Fruit fly (Drosophila melanogaster) whole organism, wandering third instar larva: ENCODE data around the gene CG3618.

Experiments
- Abd-B ChIP-seq: fragments of >200 bp; optimal IDR thresholded peaks from 2 replicates; lab custom pipeline; 2017; ENCODE audit warnings: missing biosample characterization, missing genetic modification characterization
- CG32264 ChIP-seq: fragments of 200-800 bp; sonication (Bioruptor generic); optimal IDR thresholded peaks from 2 replicates; lab custom pipeline; 2016; ENCODE audit warnings: missing biosample characterization, missing genetic modification characterization
- CG9705 ChIP-seq: fragments of 200-800 bp; sonication (Bioruptor generic); optimal IDR thresholded peaks from 2 replicates; lab custom pipeline; 2018; ENCODE audit warnings: missing biosample characterization, mild to moderate bottlenecking, missing genetic modification characterization
- CrebA ChIP-seq: fragments of 200-800 bp; sonication (Bioruptor generic); optimal IDR thresholded peaks from 2 replicates; lab custom pipeline; 2016; ENCODE audit warnings: missing biosample characterization, mild to moderate bottlenecking, missing genetic modification characterization, borderline replicate concordance
- Dfd ChIP-seq: fragments of >200 bp; optimal IDR thresholded peaks from 2 replicates; lab custom pipeline; 2017; ENCODE audit warnings: missing biosample characterization, missing genetic modification characterization
- Dif ChIP-seq: fragments of 200-275, 200-300 bp; sonication (Bioruptor generic); optimal IDR thresholded peaks from 2 replicates; lab custom pipeline; 2018; ENCODE audit warnings: missing biosample characterization, missing genetic modification characterization; ENCODE audit not compliant: partially characterized antibody
- GATAd ChIP-seq: sonication (Bioruptor generic); optimal IDR thresholded peaks from 2 replicates; lab custom pipeline; 2016; ENCODE audit warnings: missing biosample characterization, missing genetic modification characterization
- HLH106 ChIP-seq: fragments of 200-800 bp; optimal IDR thresholded peaks from 3 replicates; lab custom pipeline; 2019; ENCODE audit warnings: missing biosample characterization, mild to moderate bottlenecking, missing genetic modification characterization, moderate library complexity
- Hnf4 ChIP-seq: fragments of 200-800 bp; sonication (Bioruptor generic); optimal IDR thresholded peaks from 2 replicates; lab custom pipeline; 2016; ENCODE audit warnings: missing biosample characterization, mild to moderate bottlenecking, missing genetic modification characterization
- Hr78 ChIP-seq: fragments of >200 bp; optimal IDR thresholded peaks from 2 replicates; lab custom pipeline; 2017; ENCODE audit warnings: missing biosample characterization, missing genetic modification characterization
- Hr83 ChIP-seq: fragments of 200-300 bp; sonication (Bioruptor generic); optimal IDR thresholded peaks from 2 replicates; lab custom pipeline; 2016; ENCODE audit warnings: missing biosample characterization, mild to moderate bottlenecking, missing genetic modification characterization, moderate library complexity; ENCODE audit not compliant: poor library complexity, severe bottlenecking
- Jra ChIP-seq: sonication (Bioruptor generic); optimal IDR thresholded peaks from 2 replicates; lab custom pipeline; 2016; ENCODE audit warnings: missing biosample characterization, missing genetic modification characterization
- Mio ChIP-seq: sonication (Bioruptor generic); optimal IDR thresholded peaks from 2 replicates; lab custom pipeline; 2016; ENCODE audit warnings: missing biosample characterization, missing genetic modification characterization
- Myc ChIP-seq: fragments of >200 bp; optimal IDR thresholded peaks from 2 replicates; lab custom pipeline; 2017
- N ChIP-seq: fragments of >200 bp; optimal IDR thresholded peaks from 2 replicates; lab custom pipeline; 2018; ENCODE audit warnings: missing biosample characterization, missing external identifiers, missing genetic modification characterization
- OdsH ChIP-seq: fragments of 200-800 bp; sonication (Bioruptor generic); optimal IDR thresholded peaks from 2 replicates; lab custom pipeline; 2016; ENCODE audit warnings: missing biosample characterization, mild to moderate bottlenecking, missing genetic modification characterization
- Rel ChIP-seq, 2 experiments: fragments of 200-800 bp; sonication (Bioruptor generic) in 1 of 2; optimal IDR thresholded peaks; 2 replicates in 1 of 2; 3 replicates in 1 of 2; lab custom pipeline; 2016 to 2019; ENCODE audit warnings: mild to moderate bottlenecking in 2 of 2, missing biosample characterization in 2 of 2, missing genetic modification characterization in 2 of 2, moderate library complexity in 1 of 2
- Sp1 ChIP-seq: fragments of 200-800 bp; sonication (Bioruptor generic); optimal IDR thresholded peaks from 3 replicates; lab custom pipeline; 2019; ENCODE audit warnings: missing biosample characterization, mild to moderate bottlenecking, missing genetic modification characterization, moderate library complexity
- Vsx2 ChIP-seq: fragments of 200-300, 225-300 bp; sonication (Bioruptor generic); optimal IDR thresholded peaks from 2 replicates; lab custom pipeline; 2018; ENCODE audit warnings: missing biosample characterization, missing genetic modification characterization; ENCODE audit not compliant: partially characterized antibody
- br ChIP-seq: fragments of 200-800 bp; sonication (Bioruptor generic); optimal IDR thresholded peaks from 2 replicates; lab custom pipeline; 2016; ENCODE audit warnings: missing biosample characterization, missing genetic modification characterization
- brk ChIP-seq: fragments of 200-800 bp; sonication (Bioruptor generic); optimal IDR thresholded peaks from 2 replicates; lab custom pipeline; 2016; ENCODE audit warnings: missing biosample characterization, mild to moderate bottlenecking, missing genetic modification characterization
- dl ChIP-seq, 2 experiments: fragments of 175-275, 200-275 bp in 1 of 2; fragments of 200-275 bp in 1 of 2; sonication (Bioruptor generic); optimal IDR thresholded peaks; lab custom pipeline; 2018; ENCODE audit warnings: mild to moderate bottlenecking in 2 of 2, missing biosample characterization in 2 of 2, missing genetic modification characterization in 2 of 2, moderate library complexity in 2 of 2; ENCODE audit not compliant: partially characterized antibody in 2 of 2, insufficient read depth in 1 of 2
- dmrt93B ChIP-seq: fragments of 200-800 bp; sonication (Bioruptor generic); optimal IDR thresholded peaks from 2 replicates; lab custom pipeline; 2018; ENCODE audit warnings: missing biosample characterization, mild to moderate bottlenecking, missing genetic modification characterization
- dsf ChIP-seq: sonication (Bioruptor generic); optimal IDR thresholded peaks from 2 replicates; lab custom pipeline; 2016; ENCODE audit warnings: missing biosample characterization, missing genetic modification characterization, borderline replicate concordance
- ey ChIP-seq: fragments of 200-800 bp; sonication (Bioruptor generic); optimal IDR thresholded peaks from 2 replicates; lab custom pipeline; 2016; ENCODE audit warnings: missing biosample characterization, missing genetic modification characterization
- foxo ChIP-seq, 2 experiments: fragments of 200-800 bp; sonication (Bioruptor generic); optimal IDR thresholded peaks; 2 replicates in 1 of 2; 3 replicates in 1 of 2; lab custom pipeline; 2016 to 2017; ENCODE audit warnings: missing biosample characterization in 2 of 2, missing genetic modification characterization in 2 of 2
- h ChIP-seq: fragments of 200-800 bp; sonication (Bioruptor generic); optimal IDR thresholded peaks from 3 replicates; lab custom pipeline; 2016; ENCODE audit warnings: missing biosample characterization, mild to moderate bottlenecking, missing genetic modification characterization
- jim ChIP-seq: fragments of 175-275, 200-325 bp; sonication (Bioruptor generic); optimal IDR thresholded peaks from 2 replicates; lab custom pipeline; 2016; ENCODE audit warnings: missing biosample characterization, mild to moderate bottlenecking, missing genetic modification characterization
- lola ChIP-seq: fragments of >200 bp; optimal IDR thresholded peaks from 2 replicates; lab custom pipeline; 2017; ENCODE audit warnings: missing biosample characterization, missing genetic modification characterization
- pan ChIP-seq: fragments of >200 bp; optimal IDR thresholded peaks from 2 replicates; lab custom pipeline; 2017
- psq ChIP-seq: fragments of 200-800 bp; sonication (Bioruptor generic); optimal IDR thresholded peaks from 3 replicates; lab custom pipeline; 2017; ENCODE audit warnings: missing biosample characterization, mild to moderate bottlenecking, missing genetic modification characterization, moderate library complexity
- rgr ChIP-seq: fragments of 200-800 bp; sonication (Bioruptor generic); optimal IDR thresholded peaks from 3 replicates; lab custom pipeline; 2016; ENCODE audit warnings: missing biosample characterization, mild to moderate bottlenecking, missing genetic modification characterization
- sage ChIP-seq: fragments of 200-800 bp; sonication (Bioruptor generic); optimal IDR thresholded peaks from 2 replicates; lab custom pipeline; 2016; ENCODE audit warnings: missing biosample characterization, mild to moderate bottlenecking, missing genetic modification characterization
- sv ChIP-seq: fragments of 200-800 bp; sonication (Bioruptor generic); optimal IDR thresholded peaks from 3 replicates; lab custom pipeline; 2016; ENCODE audit warnings: missing biosample characterization, missing genetic modification characterization
- tai ChIP-seq: sonication (Bioruptor generic); optimal IDR thresholded peaks from 2 replicates; lab custom pipeline; 2016; ENCODE audit warnings: missing biosample characterization, missing genetic modification characterization
- usp ChIP-seq: fragments of >200 bp; optimal IDR thresholded peaks from 2 replicates; lab custom pipeline; 2017; ENCODE audit warnings: missing biosample characterization, missing genetic modification characterization
- woc ChIP-seq: sonication (Bioruptor generic); optimal IDR thresholded peaks from 2 replicates; lab custom pipeline; 2016; ENCODE audit warnings: missing biosample characterization, mild to moderate bottlenecking, missing genetic modification characterization

The CG3618 gene

dm6 chr3L:20815666-20816375, at the start of gene CG3618, which contains the start of gene Pka-R1:
Gene CG3618 (minus strand): TSS chr3L:20816075.
Gene Pka-R1 (plus strand): TSS chr3L:20816118.
- TF ChIP-seq psq (GFP tag; lab: Kevin White, UChicago), result peak; percentile 29
- TF ChIP-seq ey (GFP tag; lab: Kevin White, UChicago), result no peak
- peak; percentile 14 for TF ChIP-seq Hr83 (GFP tag; lab: Kevin White, UChicago)
- TF ChIP-seq rgr (GFP tag; lab: Kevin White, UChicago), result peak; percentile 51

- TF ChIP-seq rgr (GFP tag; lab: Kevin White, UChicago) (no peak), brk (GFP tag; lab: Kevin White, UChicago) (no peak), Vsx2 (GFP tag; lab: Kevin White, UChicago) (no peak), pan (lab: Kevin White, UChicago) (no peak), ey (GFP tag; lab: Kevin White, UChicago) (no peak), N (no peak), Myc (lab: Kevin White, UChicago) (no peak), GATAd (no peak), Hr78 (GFP tag; lab: Kevin White, UChicago) (no peak), HLH106 (tag; lab: Kevin White, UChicago) (no peak), Mio (GFP tag; lab: Kevin White, UChicago) (no peak), Dif (GFP tag; lab: Kevin White, UChicago) (no peak), Dfd (GFP tag; lab: Kevin White, UChicago) (no peak), foxo (GFP tag; optimal IDR thresholded peaks at IDR 0.05; lab: Kevin White, UChicago) (no peak), sv (GFP tag; lab: Kevin White, UChicago) (no peak), lola (GFP tag; lab: Kevin White, UChicago) (no peak)
Measured at dm6 chr3L:20857609-20858008, 41.7 kb upstream of the CG3618 start.

dm6 chr3L:20848572-20848971, 32.7 kb upstream of the CG3618 start:
- TF ChIP-seq OdsH (GFP tag; lab: Kevin White, UChicago), result no peak
- no peak for TF ChIP-seq jim (GFP tag; lab: Kevin White, UChicago)
- no peak for TF ChIP-seq foxo (GFP tag; optimal IDR thresholded peaks at IDR 0.05; lab: Kevin White, UChicago)
- TF ChIP-seq Mio (GFP tag; lab: Kevin White, UChicago), result no peak
- TF ChIP-seq CrebA (GFP tag; lab: Kevin White, UChicago), result no peak
- TF ChIP-seq dmrt93B, result no peak
- no peak for TF ChIP-seq HLH106 (tag; lab: Kevin White, UChicago)
- TF ChIP-seq Vsx2 (GFP tag; lab: Kevin White, UChicago), result no peak
- TF ChIP-seq Hnf4 (GFP tag; lab: Kevin White, UChicago), result no peak
- no peak for TF ChIP-seq N
- no peak for TF ChIP-seq lola (GFP tag; lab: Kevin White, UChicago)
- no peak for TF ChIP-seq dsf (GFP tag; lab: Kevin White, UChicago)
- no peak for TF ChIP-seq pan (lab: Kevin White, UChicago)
- TF ChIP-seq CG32264 (GFP tag; lab: Kevin White, UChicago), result no peak
- no peak for TF ChIP-seq dl (GFP tag; optimal IDR thresholded peaks at IDR 0.05; lab: Kevin White, UChicago; ENCODE audit: insufficient read depth in 1 of 2, partially characterized antibody in 2 of 2)
- no peak for TF ChIP-seq ey (GFP tag; lab: Kevin White, UChicago)
- no peak for TF ChIP-seq br
- no peak for TF ChIP-seq Dif (GFP tag; lab: Kevin White, UChicago)
- TF ChIP-seq Sp1, result no peak
- TF ChIP-seq CG9705 (GFP tag; lab: Kevin White, UChicago), result no peak

dm6 chr3L:20841465-20842109, 25.7 kb upstream of the CG3618 start, which contains the start of the genes CSN3 and CG11456:
Gene CSN3 (minus strand): TSS chr3L:20841576.
Gene CG11456 (plus strand): TSS chr3L:20841987.
- TF ChIP-seq Hr78 (GFP tag; lab: Kevin White, UChicago) (no peak), ey (GFP tag; lab: Kevin White, UChicago) (peak; percentile 51), Mio (GFP tag; lab: Kevin White, UChicago) (no peak), Sp1 (no peak), dmrt93B (no peak), usp (GFP tag; lab: Kevin White, UChicago) (no peak), woc (no peak), Abd-B (no peak), Dfd (GFP tag; lab: Kevin White, UChicago) (no peak), HLH106 (tag; lab: Kevin White, UChicago) (no peak), CrebA (GFP tag; lab: Kevin White, UChicago) (no peak), Rel (GFP tag; optimal IDR thresholded peaks at IDR 0.05; lab: Kevin White, UChicago) (no peak), Rel (tag; optimal IDR thresholded peaks at IDR 0.05; lab: Kevin White, UChicago) (no peak), Hr83 (GFP tag; lab: Kevin White, UChicago) (peak; percentile 67), Dif (GFP tag; lab: Kevin White, UChicago) (no peak), GATAd (no peak), foxo (GFP tag; optimal IDR thresholded peaks at IDR 0.05; lab: Kevin White, UChicago) (peak in 1 of 2 experiments; percentile 71), pan (lab: Kevin White, UChicago) (no peak), OdsH (GFP tag; lab: Kevin White, UChicago) (no peak), rgr (GFP tag; lab: Kevin White, UChicago) (peak; percentile 56), tai (GFP tag; lab: Kevin White, UChicago) (peak; percentile 85), N (no peak), Jra (GFP tag; lab: Kevin White, UChicago) (peak; percentile 64), jim (GFP tag; lab: Kevin White, UChicago) (peak; percentile 4), Vsx2 (GFP tag; lab: Kevin White, UChicago) (no peak), h (GFP tag; lab: Kevin White, UChicago) (peak; percentile 70), sage (no peak)
